Worm (Caenorhabditis elegans) whole organism, L4/young adult: ENCODE measurements around the gene cul-3.

ENCODE experiments used
- W03F9.2 ChIP-seq: fragments of 150-350 bp; optimal IDR thresholded peaks from 2 replicates; lab custom pipeline; 2014; ENCODE audit warnings: missing biosample characterization, missing genetic modification characterization
- dao-5 ChIP-seq: sonication (generic microtip); optimal IDR thresholded peaks from 2 replicates; lab custom pipeline; 2016; ENCODE audit warnings: missing genotype, missing genetic modification characterization, moderate library complexity, missing compliant biosample characterization
- him-1 ChIP-seq: sonication (generic microtip); optimal IDR thresholded peaks from 2 replicates; lab custom pipeline; 2016; ENCODE audit warnings: missing genotype, missing genetic modification reagents, missing genetic modification characterization, missing compliant biosample characterization

DNA sequence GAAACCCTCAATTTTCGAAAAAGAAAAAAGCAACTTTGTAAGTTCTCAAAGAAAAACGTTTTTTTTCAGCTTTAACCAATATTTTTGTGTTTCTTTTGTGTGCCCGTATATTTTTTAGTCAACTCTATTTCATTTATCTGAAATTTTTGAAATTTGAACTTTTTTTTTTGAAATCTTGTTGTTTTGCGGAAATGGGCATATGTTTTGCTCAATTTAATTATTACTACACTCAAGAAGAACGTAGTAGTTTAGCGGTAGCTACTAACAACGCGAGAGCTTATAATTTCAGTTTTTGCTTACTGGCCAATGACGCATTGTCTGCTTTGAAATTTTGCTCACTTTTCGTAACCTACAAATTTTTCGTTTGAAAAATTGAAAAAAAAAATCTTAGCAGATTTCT is 32.4 kb upstream of the cul-3 start, which contains the start of gene srh-82:
- TF ChIP-seq W03F9.2 (tag; lab: Kevin White, UChicago): no peak
- no peak for TF ChIP-seq him-1 (tag; lab: Kevin White, UChicago)
- TF ChIP-seq dao-5: no peak
